Fruit fly (Drosophila melanogaster): ENCODE measurements around the gene CG43815.

DNA sequence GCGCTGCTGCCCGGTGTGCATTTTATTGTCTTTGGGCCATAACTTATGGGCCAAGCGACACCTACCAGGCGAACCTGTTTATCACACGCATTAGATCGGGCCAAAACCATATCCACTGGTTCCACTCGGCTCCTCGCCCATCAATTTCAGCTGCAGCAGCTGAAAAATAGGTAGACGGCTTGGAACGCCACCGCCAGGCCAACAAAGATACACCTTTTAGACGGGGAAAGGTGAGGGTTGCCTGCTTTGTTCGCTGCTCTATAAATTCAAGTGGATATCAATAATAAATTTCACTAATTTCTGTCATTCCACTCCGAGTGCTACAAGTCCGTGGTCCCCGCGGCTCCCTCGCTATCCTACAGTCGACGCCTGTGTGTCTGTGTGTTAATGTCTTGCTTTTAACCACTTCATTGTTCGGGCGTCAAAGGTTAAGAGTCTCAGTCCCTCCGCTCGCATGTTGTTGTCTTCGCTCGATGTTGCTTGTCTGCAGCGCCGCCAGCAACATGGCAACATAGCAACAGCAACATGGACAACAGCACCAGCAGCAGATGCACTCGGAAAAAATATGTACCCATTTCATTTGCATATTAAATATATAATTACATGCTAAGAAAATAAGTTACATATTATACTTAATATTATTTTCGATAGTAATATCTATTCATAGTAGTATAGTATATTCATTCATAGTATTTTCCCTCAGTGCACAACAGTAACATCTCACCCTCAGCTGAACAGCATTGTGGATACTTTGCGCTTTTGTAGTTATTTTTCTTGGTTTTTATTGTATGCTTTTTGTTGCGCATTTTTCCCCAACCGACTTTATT lies 12.1 kb downstream of the CG43815 start:
- no peak; the same call in 1 of the 2 replicates for TF ChIP-seq CG32121 (GFP tag; IDR thresholded peaks at IDR 0.05)
- TF ChIP-seq D1 (tag; optimal IDR thresholded peaks at IDR 0.05), result peak; percentile 50
- peak; percentile 63 for TF ChIP-seq CG12605 (GFP tag; IDR thresholded peaks at IDR 0.05)
- peak; percentile 76 for TF ChIP-seq CG9948 (tag; optimal IDR thresholded peaks at IDR 0.05)
- TF ChIP-seq CG34367 (tag; optimal IDR thresholded peaks at IDR 0.05), result peak; percentile 66
- peak; percentile 73 for TF ChIP-seq CG14655 (GFP tag; optimal IDR thresholded peaks at IDR 0.05)
- peak; percentile 18 for TF ChIP-seq EcR (GFP tag; optimal IDR thresholded peaks at IDR 0.05)
- peak; percentile 34; the same call in 1 of the 3 replicates for TF ChIP-seq CG4496 (GFP tag; IDR thresholded peaks at IDR 0.05)
- no peak for TF ChIP-seq CG10348 (GFP tag; IDR thresholded peaks at IDR 0.05)
